Fruit fly (Drosophila melanogaster) whole organism, embryonic: ENCODE measurements around the gene CG5399.
A peak's percentile ranks its signal among the peaks of the same experiment; 100 is the strongest.

Experiments used
- BtbVII ChIP-seq: fragments of 200-800 bp; sonication (Bioruptor generic); optimal IDR thresholded peaks from 3 replicates; lab custom pipeline; 2017; ENCODE audit warnings: missing biosample characterization, mild to moderate bottlenecking, missing genetic modification characterization
- CG10147 ChIP-seq: fragments of 200-800 bp; sonication (Bioruptor generic); optimal IDR thresholded peaks from 2 replicates; lab custom pipeline; 2019; ENCODE audit warnings: missing biosample characterization, mild to moderate bottlenecking, missing genetic modification characterization, moderate library complexity
- CG10366 ChIP-seq: fragments of 200-800 bp; sonication (Bioruptor generic); IDR thresholded peaks from 2 replicates; pipeline ENCODE4 v1.3.6; 2022; ENCODE audit warnings: missing biosample characterization, missing genetic modification characterization
- CG11247 ChIP-seq: fragments of 200-800 bp; sonication (Bioruptor generic); IDR thresholded peaks from 2 replicates; pipeline ENCODE4 v1.3.6; 2022; ENCODE audit warnings: missing biosample characterization, missing genetic modification characterization
- CG11723 ChIP-seq: fragments of 200-800 bp; sonication (Bioruptor generic); optimal IDR thresholded peaks from 2 replicates; lab custom pipeline; 2017; ENCODE audit warnings: missing biosample characterization, mild to moderate bottlenecking, missing genetic modification characterization
- CG12299 ChIP-seq: fragments of 200-800 bp; sonication (Bioruptor generic); optimal IDR thresholded peaks from 2 replicates; lab custom pipeline; 2018; ENCODE audit warnings: missing biosample characterization, mild to moderate bottlenecking, missing genetic modification characterization
- CG13296 ChIP-seq: fragments of 200-800 bp; sonication (Bioruptor generic); optimal IDR thresholded peaks from 3 replicates; lab custom pipeline; 2018; ENCODE audit warnings: missing biosample characterization, mild to moderate bottlenecking, missing genetic modification characterization
- CG14014 ChIP-seq: fragments of 200-800 bp; sonication (Bioruptor generic); IDR thresholded peaks from 2 replicates; pipeline ENCODE4 v1.3.6; 2022; ENCODE audit warnings: missing biosample characterization, missing genetic modification characterization
- CG14050 ChIP-seq: fragments of 200-800 bp; sonication (Bioruptor generic); IDR thresholded peaks from 3 replicates; pipeline ENCODE4 v1.3.6; 2022; ENCODE audit warnings: missing biosample characterization, missing genetic modification characterization
- CG17328 ChIP-seq: fragments of 200-800 bp; sonication (Bioruptor generic); IDR thresholded peaks from 2 replicates; pipeline ENCODE4 v1.3.6; 2022; ENCODE audit warnings: missing biosample characterization, missing genetic modification characterization
- CG17385 ChIP-seq: fragments of 200-800 bp; sonication (Bioruptor generic); optimal IDR thresholded peaks from 3 replicates; lab custom pipeline; 2018; ENCODE audit warnings: missing biosample characterization, mild to moderate bottlenecking, missing genetic modification characterization
- CG18262 ChIP-seq: fragments of 200-800 bp; optimal IDR thresholded peaks from 3 replicates; lab custom pipeline; 2019; ENCODE audit warnings: missing biosample characterization, mild to moderate bottlenecking, missing genetic modification characterization, moderate library complexity
- CG30020 ChIP-seq: fragments of 200-800 bp; optimal IDR thresholded peaks from 2 replicates; lab custom pipeline; 2019; ENCODE audit warnings: missing biosample characterization, mild to moderate bottlenecking, missing genetic modification characterization, moderate library complexity
- CG30431 ChIP-seq: fragments of 200-800 bp; sonication (Bioruptor generic); optimal IDR thresholded peaks from 2 replicates; lab custom pipeline; 2017; ENCODE audit warnings: missing biosample characterization, missing genetic modification characterization
- CG34376 ChIP-seq: fragments of 200-800 bp; sonication (Bioruptor generic); optimal IDR thresholded peaks from 2 replicates; lab custom pipeline; 2018; ENCODE audit warnings: missing biosample characterization, mild to moderate bottlenecking, missing genetic modification characterization
- CG4424 ChIP-seq: fragments of 200-800 bp; sonication (Bioruptor generic); optimal IDR thresholded peaks from 3 replicates; lab custom pipeline; 2016; ENCODE audit warnings: missing biosample characterization, missing genetic modification characterization
- CG5953 ChIP-seq: fragments of 200-800 bp; sonication (Bioruptor generic); IDR thresholded peaks from 2 replicates; pipeline ENCODE4 v1.3.6; 2022; ENCODE audit warnings: missing biosample characterization, missing genetic modification characterization
- CG6175 ChIP-seq: fragments of 200-800 bp; sonication (Bioruptor generic); IDR thresholded peaks from 3 replicates; pipeline ENCODE4 v1.3.6; 2022; ENCODE audit warnings: missing biosample characterization, missing genetic modification characterization
- CTCF ChIP-seq: fragments of 200-800 bp; sonication (Bioruptor generic); optimal IDR thresholded peaks from 2 replicates; lab custom pipeline; 2017; ENCODE audit warnings: missing biosample characterization, mild to moderate bottlenecking, missing genetic modification characterization, moderate library complexity
- Doc2 ChIP-seq: fragments of 200-800 bp; sonication (Bioruptor generic); IDR thresholded peaks from 2 replicates; pipeline ENCODE4 v1.3.6; 2022; ENCODE audit warnings: missing biosample characterization, missing genetic modification characterization
- Hand ChIP-seq: fragments of 200-800 bp; sonication (Bioruptor generic); optimal IDR thresholded peaks from 2 replicates; lab custom pipeline; 2017; ENCODE audit warnings: mild to moderate bottlenecking, missing biosample characterization, missing genetic modification reagents, missing genetic modification characterization
- Rx ChIP-seq: fragments of 200-800 bp; sonication (Bioruptor generic); IDR thresholded peaks from 2 replicates; pipeline ENCODE4 v1.3.6; 2022; ENCODE audit warnings: missing biosample characterization, missing genetic modification characterization
- Six4 ChIP-seq: fragments of 200-800 bp; sonication (Bioruptor generic); optimal IDR thresholded peaks from 2 replicates; lab custom pipeline; 2016; ENCODE audit warnings: missing biosample characterization, missing genetic modification characterization
- Xbp1 ChIP-seq: fragments of 200-800 bp; sonication (Bioruptor generic); optimal IDR thresholded peaks from 3 replicates; lab custom pipeline; 2016; ENCODE audit warnings: missing biosample characterization, mild to moderate bottlenecking, missing genetic modification characterization
- chinmo ChIP-seq: fragments of 200-800 bp; sonication (Bioruptor generic); IDR thresholded peaks from 4 replicates; pipeline ENCODE4 v1.3.6; 2022; ENCODE audit warnings: missing biosample characterization, missing genetic modification characterization; ENCODE audit not compliant: partially characterized antibody
- crol ChIP-seq: fragments of 200-800 bp; sonication (Bioruptor generic); IDR thresholded peaks from 2 replicates; pipeline ENCODE4 v1.3.6; 2022; ENCODE audit warnings: missing biosample characterization, missing genetic modification characterization
- dati ChIP-seq: fragments of 200-800 bp; sonication (Bioruptor generic); IDR thresholded peaks from 2 replicates; pipeline ENCODE4 v1.3.6; 2022; ENCODE audit warnings: missing biosample characterization, missing genetic modification characterization
- h ChIP-seq: fragments of >200 bp; optimal IDR thresholded peaks from 2 replicates; lab custom pipeline; 2017
- knrl ChIP-seq: fragments of 200-800 bp; sonication (Bioruptor generic); IDR thresholded peaks from 3 replicates; pipeline ENCODE4 v1.3.6; 2022; ENCODE audit warnings: missing biosample characterization, missing genetic modification characterization; ENCODE audit not compliant: partially characterized antibody
- lmd ChIP-seq: fragments of 200-800 bp; sonication (Bioruptor generic); IDR thresholded peaks from 2 replicates; pipeline ENCODE4 v1.3.6; 2022; ENCODE audit warnings: missing biosample characterization, missing genetic modification characterization
- pho ChIP-seq: fragments of 200-800 bp; sonication (Bioruptor generic); optimal IDR thresholded peaks from 2 replicates; lab custom pipeline; 2016; ENCODE audit warnings: missing biosample characterization, missing genetic modification characterization
- sens ChIP-seq: fragments of 200-800 bp; sonication (Bioruptor generic); peaks from one replicate; lab custom pipeline; 2016; ENCODE audit warnings: missing biosample characterization, missing genetic modification characterization
- sim ChIP-seq: fragments of 200-800 bp; sonication (Bioruptor generic); IDR thresholded peaks from 2 replicates; pipeline ENCODE4 v1.3.6; 2022; ENCODE audit warnings: missing biosample characterization, missing genetic modification characterization
- sob ChIP-seq: fragments of 200-800 bp; sonication (Bioruptor generic); IDR thresholded peaks from 2 replicates; pipeline ENCODE4 v1.3.6; 2022; ENCODE audit warnings: missing biosample characterization, missing genetic modification characterization
- tx ChIP-seq: fragments of 200-800 bp; sonication (Bioruptor generic); optimal IDR thresholded peaks from 2 replicates; lab custom pipeline; 2016; ENCODE audit warnings: missing biosample characterization, missing genetic modification characterization
- wek ChIP-seq: fragments of 200-800 bp; sonication (Bioruptor generic); optimal IDR thresholded peaks from 3 replicates; lab custom pipeline; 2018; ENCODE audit warnings: missing biosample characterization, mild to moderate bottlenecking, missing genetic modification characterization, moderate library complexity

Gene CG5399

DNA sequence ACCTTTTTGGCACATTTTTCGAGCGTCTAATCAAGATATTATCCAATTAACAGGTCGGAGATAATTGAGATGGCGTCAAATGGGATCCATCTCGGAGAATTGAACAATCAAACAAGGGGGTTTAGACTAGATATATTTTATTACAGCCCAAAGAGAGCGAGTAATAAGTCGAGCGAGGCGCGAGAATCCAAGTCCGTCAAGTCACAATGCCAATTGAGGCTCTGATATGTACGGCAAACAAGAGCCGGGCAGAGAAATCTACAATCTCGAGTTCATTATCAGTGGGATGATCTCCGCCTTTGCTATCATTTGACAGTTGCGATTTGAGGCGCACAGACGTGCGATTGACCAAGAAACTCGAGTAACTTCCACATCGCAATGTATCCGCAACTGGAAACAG is 9.3 kb downstream of the CG5399 start, which contains the start of gene CG5404:
TSS of gene CG5404 (plus strand) at position 301 of the 400 bp plus-strand sequence.
- TF ChIP-seq CG17328 (GFP tag; lab: Robert Waterston, UW) (no peak), CG17385 (no peak), Hand (GFP tag; lab: Kevin White, UChicago) (no peak), CG13296 (GFP tag; lab: Kevin White, UChicago) (no peak), tx (no peak), CG11247 (no peak), CG10147 (GFP tag; lab: Kevin White, UChicago) (no peak), CG18262 (tag; lab: Kevin White, UChicago) (no peak), CG4424 (GFP tag; lab: Kevin White, UChicago) (no peak), chinmo (GFP tag; lab: Robert Waterston, UW) (no peak), CG12299 (tag; lab: Kevin White, UChicago) (no peak), Rx (no peak), sob (no peak), CG34376 (GFP tag; lab: Kevin White, UChicago) (no peak), CG11723 (GFP tag; lab: Kevin White, UChicago) (no peak), Doc2 (GFP tag; lab: Robert Waterston, UW) (no peak)

DNA sequence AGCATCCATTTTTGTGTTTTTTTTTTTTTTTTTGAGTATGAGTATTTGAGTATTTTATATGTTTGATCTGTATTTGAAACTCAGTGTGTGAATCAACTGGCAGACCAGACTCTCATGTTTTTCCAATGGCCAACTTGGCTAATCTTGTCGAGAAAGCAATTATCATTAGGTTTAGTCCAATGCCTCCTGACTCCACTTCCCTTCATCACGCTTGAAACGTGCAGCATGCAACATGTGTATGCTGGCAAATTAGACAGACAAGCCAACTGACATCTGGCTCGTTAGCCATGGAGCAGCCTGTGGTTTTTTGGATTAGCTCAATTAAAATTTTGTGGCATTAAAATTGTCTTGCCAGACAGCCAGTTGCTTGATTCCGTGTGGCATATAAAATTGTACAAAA is 21.4 kb downstream of the CG5399 start, which contains the start of gene CG31294:
TSS of gene CG31294 (minus strand) at position 101 of the 400 bp plus-strand sequence.
- TF ChIP-seq knrl (GFP tag; lab: Robert Waterston, UW) (no peak), Xbp1 (GFP tag; lab: Kevin White, UChicago) (no peak), CG30020 (tag; lab: Kevin White, UChicago) (no peak), CG14014 (GFP tag; lab: Robert Waterston, UW) (no peak), wek (GFP tag; lab: Kevin White, UChicago) (no peak), CG14050 (GFP tag; lab: Robert Waterston, UW) (no peak)
- TF ChIP-seq, all 482 proteins: peak for 0

DNA sequence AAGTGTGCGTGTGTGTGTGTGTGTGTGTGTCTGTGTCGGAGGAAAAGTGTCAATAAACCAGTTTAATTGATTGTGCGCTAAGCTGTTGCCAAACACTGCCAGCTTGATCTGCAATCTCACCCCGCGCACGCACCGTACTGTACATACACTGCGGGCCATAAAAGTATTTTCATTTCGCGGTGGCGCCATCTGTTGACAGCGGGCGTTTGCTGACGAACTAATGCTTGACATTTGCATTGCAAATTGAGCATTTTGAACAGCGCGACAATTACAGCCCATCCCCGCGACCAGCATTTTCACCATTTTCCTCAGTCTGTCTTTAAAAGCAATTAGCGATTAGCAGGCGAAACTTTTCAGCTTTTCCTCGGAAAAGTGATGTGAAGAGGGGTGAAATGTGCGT is 35.6 kb downstream of the CG5399 start:
- TF ChIP-seq dati (no peak), sim (no peak), lmd (GFP tag; lab: Robert Waterston, UW) (0 out of 2 replicates have a peak, but pooled peaks have one; percentile 9), CTCF (peak; percentile 87)

DNA sequence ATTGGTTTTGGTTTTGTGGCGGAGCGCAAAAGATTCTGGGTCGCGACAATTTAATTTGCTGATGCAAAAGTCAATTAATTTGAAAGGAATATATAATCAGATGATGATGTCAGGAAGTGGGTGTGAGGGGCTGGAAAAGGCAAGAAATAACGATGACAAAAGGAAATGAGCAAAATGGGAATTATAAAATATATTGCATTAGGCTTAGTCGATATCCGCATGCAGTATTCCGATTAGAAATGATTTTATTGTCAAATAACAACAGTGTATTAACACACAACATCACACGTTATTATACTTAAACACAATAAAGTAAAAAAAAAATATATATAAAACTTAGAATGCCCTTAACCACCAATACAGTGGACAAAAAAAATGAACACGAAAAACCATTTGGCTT is 36.4 kb downstream of the CG5399 start, which contains the start of gene CG34274:
TSS of gene CG34274 (plus strand) at position 301 of the 400 bp plus-strand sequence.
- TF ChIP-seq BtbVII (GFP tag; lab: Kevin White, UChicago), result no peak
- no peak for TF ChIP-seq sens
- TF ChIP-seq Six4 (GFP tag; lab: Kevin White, UChicago), result no peak
- TF ChIP-seq h (lab: Kevin White, UChicago), result no peak
- no peak for TF ChIP-seq CG30431 (GFP tag; lab: Kevin White, UChicago)
- no peak for TF ChIP-seq crol (GFP tag; lab: Robert Waterston, UW)
- no peak for TF ChIP-seq pho (GFP tag; lab: Kevin White, UChicago)
- TF ChIP-seq, all 482 proteins: peak for 0

DNA sequence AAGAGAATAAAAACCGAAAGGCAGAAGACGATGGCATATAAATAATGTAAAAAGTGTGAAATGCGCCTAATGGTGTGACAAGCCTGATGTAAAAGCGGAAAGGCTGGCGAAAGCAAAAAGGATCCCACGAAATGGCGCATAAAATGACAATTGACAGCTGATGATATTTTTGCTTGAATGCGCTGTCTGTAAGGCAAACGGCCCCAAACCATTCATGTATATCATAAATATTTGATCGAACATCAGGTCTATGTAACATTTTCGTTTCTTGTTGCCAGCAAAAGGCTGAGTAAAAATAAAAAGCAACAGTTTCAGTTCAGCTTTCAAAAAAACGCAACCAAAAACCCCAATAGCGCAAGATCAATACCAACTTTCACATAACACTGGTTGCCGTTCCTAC is 49.3 kb downstream of the CG5399 start, which contains the start of gene CG4520:
TSS of gene CG4520 (plus strand) at position 301 of the 400 bp plus-strand sequence.
- no peak for TF ChIP-seq CG6175 (GFP tag; lab: Robert Waterston, UW)
- no peak for TF ChIP-seq CG5953 (GFP tag; lab: Robert Waterston, UW)
- no peak for TF ChIP-seq CG10366 (GFP tag; lab: Robert Waterston, UW)
- TF ChIP-seq, all 482 proteins: peak for 0
